Worm (Caenorhabditis elegans): ENCODE results near the gene F35C8.8.

The F35C8.8 gene

DNA sequence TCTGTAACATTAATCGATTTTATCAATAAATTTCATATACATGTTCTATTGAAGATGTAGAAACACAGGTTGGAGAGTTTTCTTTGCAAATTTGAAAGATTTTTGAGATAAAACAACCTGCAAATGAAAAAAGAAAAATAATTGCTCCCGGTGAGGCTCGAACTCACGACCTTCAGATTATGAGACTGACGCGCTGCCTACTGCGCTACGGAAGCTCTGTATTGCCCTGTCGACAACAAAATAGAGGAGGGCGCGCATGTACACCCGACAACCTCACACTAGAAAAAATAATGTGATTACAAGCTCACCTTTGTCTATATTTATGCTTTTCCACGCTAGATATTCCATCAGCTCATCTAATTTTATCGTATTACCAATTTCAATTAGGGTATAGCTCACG lies 34.8 kb upstream of the F35C8.8 start (continued):
- TF ChIP-seq nhr-48 (tag; optimal IDR thresholded peaks at IDR 0.05), result no peak
- no peak for TF ChIP-seq lin-15B (tag; optimal IDR thresholded peaks at IDR 0.05)
- 0 out of 2 replicates have a peak, but pooled peaks have one; percentile 30 for TF ChIP-seq lin-1 (GFP tag; IDR thresholded peaks at IDR 0.05)
- TF ChIP-seq zag-1 (tag; optimal IDR thresholded peaks at IDR 0.05), result no peak
- no peak for TF ChIP-seq set-16 (GFP tag; IDR thresholded peaks at IDR 0.05)
- no peak for TF ChIP-seq R02D3.7 (tag; optimal IDR thresholded peaks at IDR 0.05)
- TF ChIP-seq attf-4 (tag; optimal IDR thresholded peaks at IDR 0.05), result no peak
- no peak; the same call in 1 of the 2 replicates for TF ChIP-seq Y105C5A.15 (GFP tag; IDR thresholded peaks at IDR 0.05)
- TF ChIP-seq pha-4 (GFP tag; IDR thresholded peaks at IDR 0.05), result no peak; the same call in 1 of the 2 replicates
- TF ChIP-seq pha-4 (tag; optimal IDR thresholded peaks at IDR 0.05), result no peak
- 0 out of 2 replicates have a peak, but pooled peaks have one; percentile 22 for TF ChIP-seq ceh-20 (GFP tag; IDR thresholded peaks at IDR 0.05)
- TF ChIP-seq lsy-2 (tag; optimal IDR thresholded peaks at IDR 0.05), result no peak
- TF ChIP-seq snpc-1.2 (GFP tag; IDR thresholded peaks at IDR 0.05), result peak; percentile 88
- TF ChIP-seq daf-16 (GFP tag; optimal IDR thresholded peaks at IDR 0.05), result peak in 1 of 2 experiments; percentile 50
- peak; percentile 25 for TF ChIP-seq daf-16 (tag; optimal IDR thresholded peaks at IDR 0.05)
- TF ChIP-seq F37D6.2 (tag; optimal IDR thresholded peaks at IDR 0.05), result no peak
- TF ChIP-seq mxl-2 (GFP tag; conservative IDR thresholded peaks at IDR 0.05), result no peak
- peak; percentile 52 for TF ChIP-seq spr-3 (GFP tag; optimal IDR thresholded peaks at IDR 0.05)
- no peak for TF ChIP-seq tag-97 (GFP tag; IDR thresholded peaks at IDR 0.05)
- TF ChIP-seq unc-130 (GFP tag; optimal IDR thresholded peaks at IDR 0.05), result peak; percentile 14
- TF ChIP-seq T26A8.4 (GFP tag; IDR thresholded peaks at IDR 0.05), result 0 out of 2 replicates have a peak, but pooled peaks have one; percentile 74
- TF ChIP-seq vab-7 (GFP tag; IDR thresholded peaks at IDR 0.05), result peak; percentile 63
- TF ChIP-seq dve-1 (tag; optimal IDR thresholded peaks at IDR 0.05; ENCODE audit: insufficient read depth), result no peak
- TF ChIP-seq cey-2 (tag; optimal IDR thresholded peaks at IDR 0.05; ENCODE audit: borderline replicate concordance, insufficient read depth), result no peak
- no peak for TF ChIP-seq ces-1 (GFP tag; optimal IDR thresholded peaks at IDR 0.05)
- TF ChIP-seq fos-1 (tag; optimal IDR thresholded peaks at IDR 0.05), result no peak
- no peak for TF ChIP-seq unc-39 (tag; optimal IDR thresholded peaks at IDR 0.05)
- TF ChIP-seq dmd-8 (GFP tag; IDR thresholded peaks at IDR 0.05), result peak; percentile 63; the same call in 1 of the 2 replicates
- TF ChIP-seq zip-11 (GFP tag; IDR thresholded peaks at IDR 0.05), result no peak
- no peak for TF ChIP-seq lir-3 (tag; optimal IDR thresholded peaks at IDR 0.05)
- 0 out of 2 replicates have a peak, but pooled peaks have one; percentile 41 for TF ChIP-seq ctbp-1 (GFP tag; IDR thresholded peaks at IDR 0.05)
- TF ChIP-seq nhr-10 (tag; optimal IDR thresholded peaks at IDR 0.05), result no peak
- no peak for TF ChIP-seq ceh-62 (tag; optimal IDR thresholded peaks at IDR 0.05)
- no peak for TF ChIP-seq nhr-102 (tag; optimal IDR thresholded peaks at IDR 0.05)
- TF ChIP-seq lin-38 (GFP tag; IDR thresholded peaks at IDR 0.05), result no peak
- TF ChIP-seq hif-1 (tag; optimal IDR thresholded peaks at IDR 0.05), result no peak
- no peak for TF ChIP-seq daf-19 (GFP tag; conservative IDR thresholded peaks at IDR 0.05)
- no peak for TF ChIP-seq F49E8.2 (tag; optimal IDR thresholded peaks at IDR 0.05; ENCODE audit: borderline replicate concordance)
- TF ChIP-seq spr-1 (tag; optimal IDR thresholded peaks at IDR 0.05), result peak; percentile 28
- TF ChIP-seq unc-62 (GFP tag; optimal IDR thresholded peaks at IDR 0.05 in 1 of 2), result no peak
- TF ChIP-seq unc-62 (tag; optimal IDR thresholded peaks at IDR 0.05), result no peak
- TF ChIP-seq madf-5 (GFP tag; IDR thresholded peaks at IDR 0.05), result peak in 1 of 2 experiments; percentile 73; a peak in 1 of 4 replicates
- TF ChIP-seq F10B5.3 (tag; optimal IDR thresholded peaks at IDR 0.05), result peak; percentile 11
- TF ChIP-seq ama-1 (optimal IDR thresholded peaks at IDR 0.05), result no peak
- peak; percentile 7 for TF ChIP-seq gei-8 (GFP tag; optimal IDR thresholded peaks at IDR 0.05)
- TF ChIP-seq Y75B8A.6 (GFP tag; IDR thresholded peaks at IDR 0.05), result 0 out of 2 replicates have a peak, but pooled peaks have one; percentile 27
- 0 out of 2 replicates have a peak, but pooled peaks have one; percentile 17 for TF ChIP-seq ZK337.2 (GFP tag; IDR thresholded peaks at IDR 0.05)
- 0 out of 2 replicates have a peak, but pooled peaks have one; percentile 52 for TF ChIP-seq F26F4.8 (GFP tag; conservative IDR thresholded peaks at IDR 0.05)
- TF ChIP-seq T20F7.1 (GFP tag; optimal IDR thresholded peaks at IDR 0.05), result no peak
- TF ChIP-seq Y48G9A.11 (GFP tag; IDR thresholded peaks at IDR 0.05), result peak; percentile 33; the same call in 1 of the 2 replicates
- no peak for TF ChIP-seq nhr-25 (tag; optimal IDR thresholded peaks at IDR 0.05; ENCODE audit: borderline replicate concordance, insufficient read depth)

Measured in whole organism, L4 larva.